Worm (Caenorhabditis elegans) whole organism, midembryonic: ENCODE measurements around the gene F44G4.3.

ENCODE experiments used
- T22C8.4 ChIP-seq: fragments of 200-800 bp; sonication (Bioruptor generic); IDR thresholded peaks from 2 replicates; pipeline ENCODE4 v1.3.6; 2022; ENCODE audit warnings: missing genetic modification characterization, missing compliant biosample characterization
- cog-1 ChIP-seq: sonication (generic microtip); optimal IDR thresholded peaks from 2 replicates; lab custom pipeline; 2016; ENCODE audit warnings: missing genetic modification characterization, missing compliant biosample characterization
- flt-1 ChIP-seq: fragments of 200-800 bp; sonication (Bioruptor generic); IDR thresholded peaks from 2 replicates; pipeline ENCODE4 v1.3.6; 2022; ENCODE audit warnings: missing genetic modification characterization, missing compliant biosample characterization
- klf-2 ChIP-seq: fragments of 200-800 bp; sonication (Bioruptor generic); conservative IDR thresholded peaks from 2 replicates; pipeline ENCODE4 v1.3.6; 2022; ENCODE audit warnings: missing genetic modification reagents, missing genetic modification characterization, missing compliant biosample characterization
- med-1 ChIP-seq: sonication (generic microtip); optimal IDR thresholded peaks from 2 replicates; lab custom pipeline; 2017; ENCODE audit warnings: missing genetic modification characterization, mild to moderate bottlenecking, missing compliant biosample characterization, antibody characterized with exemption, missing genetic modification reagents; ENCODE audit not compliant: insufficient read depth
- tab-1 ChIP-seq: fragments of 200-800 bp; sonication (Bioruptor generic); IDR thresholded peaks from 2 replicates; pipeline ENCODE4 v1.3.6; 2022; ENCODE audit warnings: missing genetic modification characterization, missing compliant biosample characterization

DNA sequence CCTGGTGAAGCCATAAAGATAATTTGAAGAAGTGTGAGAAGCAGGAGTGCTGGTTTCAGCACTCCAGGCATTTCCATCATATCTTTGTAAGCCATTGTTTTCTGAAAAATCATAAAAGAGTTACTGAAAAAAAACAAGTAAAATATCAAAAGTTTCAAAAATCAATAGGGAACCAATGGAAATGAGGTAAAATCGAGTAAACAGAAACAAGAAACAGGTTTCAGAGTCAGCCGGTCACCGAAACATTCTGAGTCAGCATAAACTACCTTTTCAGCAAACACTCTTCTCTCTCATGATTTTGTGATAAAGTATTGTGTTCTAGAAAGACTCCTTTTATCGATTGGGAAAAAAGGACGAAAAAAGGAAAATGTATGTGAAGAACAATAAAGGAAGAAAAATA is 8.0 kb downstream of the F44G4.3 start, which contains the start of gene C18E9.9:
- TF ChIP-seq tab-1 (GFP tag; lab: Robert Waterston, UW): no peak
- TF ChIP-seq flt-1: no peak
- no peak for TF ChIP-seq cog-1 (tag; lab: Kevin White, UChicago)
- no peak for TF ChIP-seq klf-2 (GFP tag; lab: Robert Waterston, UW)
- no peak for TF ChIP-seq T22C8.4 (GFP tag; lab: Robert Waterston, UW)
- no peak for TF ChIP-seq med-1 (GFP tag; lab: Kevin White, UChicago)
